Fruit fly (Drosophila melanogaster) whole organism, wandering third instar larva: ENCODE measurements around the gene CG11951.

Experiments
- Hnf4 ChIP-seq: fragments of 200-800 bp; sonication (Bioruptor generic); optimal IDR thresholded peaks from 2 replicates; lab custom pipeline; 2016; ENCODE audit warnings: missing biosample characterization, mild to moderate bottlenecking, missing genetic modification characterization
- Myc ChIP-seq: fragments of >200 bp; optimal IDR thresholded peaks from 2 replicates; lab custom pipeline; 2017
- N ChIP-seq: fragments of >200 bp; optimal IDR thresholded peaks from 2 replicates; lab custom pipeline; 2018; ENCODE audit warnings: missing biosample characterization, missing external identifiers, missing genetic modification characterization
- h ChIP-seq: fragments of 200-800 bp; sonication (Bioruptor generic); optimal IDR thresholded peaks from 3 replicates; lab custom pipeline; 2016; ENCODE audit warnings: missing biosample characterization, mild to moderate bottlenecking, missing genetic modification characterization
- usp ChIP-seq: fragments of >200 bp; optimal IDR thresholded peaks from 2 replicates; lab custom pipeline; 2017; ENCODE audit warnings: missing biosample characterization, missing genetic modification characterization

dm6 chr3R:29210091-29210490 is 28.4 kb downstream of the CG11951 start:
- TF ChIP-seq usp (GFP tag; lab: Kevin White, UChicago), result no peak
- no peak for TF ChIP-seq Hnf4 (GFP tag; lab: Kevin White, UChicago)
- no peak for TF ChIP-seq h (GFP tag; lab: Kevin White, UChicago)
- no peak for TF ChIP-seq N (GFP tag; lab: Kevin White, UChicago)
- no peak for TF ChIP-seq Myc (lab: Kevin White, UChicago)
